Worm (Caenorhabditis elegans) whole organism, L3 larva: ENCODE measurements around the gene H38K22.7.

Source experiments
- R02D3.7 ChIP-seq: fragments of 150-350 bp; optimal IDR thresholded peaks from 2 replicates; lab custom pipeline; 2014; ENCODE audit warnings: missing biosample characterization, missing genetic modification characterization
- ZK546.5 ChIP-seq: sonication (generic microtip); optimal IDR thresholded peaks from 2 replicates; lab custom pipeline; 2017; ENCODE audit warnings: missing biosample characterization, missing genetic modification characterization
- aly-2 ChIP-seq: fragments of 150-350 bp; optimal IDR thresholded peaks from 2 replicates; lab custom pipeline; 2014; ENCODE audit warnings: missing biosample characterization, missing genetic modification characterization
- ama-1 ChIP-seq: fragments of 150-350 bp; optimal IDR thresholded peaks from 2 replicates; lab custom pipeline; 2018
- ceh-16 ChIP-seq: sonication (generic microtip); optimal IDR thresholded peaks from 2 replicates; lab custom pipeline; 2017; ENCODE audit warnings: missing biosample characterization, missing genetic modification characterization
- ceh-28 ChIP-seq: fragments of 150-350 bp; optimal IDR thresholded peaks from 2 replicates; lab custom pipeline; 2014; ENCODE audit warnings: missing biosample characterization, missing genetic modification reagents, missing genetic modification characterization
- ceh-82 ChIP-seq: fragments of 150-350 bp; optimal IDR thresholded peaks from 2 replicates; lab custom pipeline; 2014; ENCODE audit warnings: missing biosample characterization, missing genetic modification characterization
- elt-2 ChIP-seq: sonication (generic microtip); optimal IDR thresholded peaks from 2 replicates; lab custom pipeline; 2016; ENCODE audit warnings: missing genetic modification reagents, mild to moderate bottlenecking, missing genetic modification characterization, missing compliant biosample characterization
- fkh-2 ChIP-seq: fragments of 150-350 bp; optimal IDR thresholded peaks from 2 replicates; lab custom pipeline; 2014; ENCODE audit warnings: missing biosample characterization, missing genetic modification reagents, missing genetic modification characterization
- fos-1 ChIP-seq: fragments of 150-350 bp; optimal IDR thresholded peaks from 2 replicates; lab custom pipeline; 2014; ENCODE audit warnings: missing biosample characterization, missing genetic modification characterization
- hmg-11 ChIP-seq: sonication (generic microtip); optimal IDR thresholded peaks from 2 replicates; lab custom pipeline; 2016; ENCODE audit warnings: missing genetic modification characterization, missing compliant biosample characterization
- lin-15B ChIP-seq: fragments of 150-350 bp; optimal IDR thresholded peaks from 2 replicates; lab custom pipeline; 2014; ENCODE audit warnings: missing biosample characterization, missing genetic modification characterization
- mdl-1 ChIP-seq: fragments of 150-350 bp; optimal IDR thresholded peaks from 2 replicates; lab custom pipeline; 2014; ENCODE audit warnings: missing biosample characterization, missing genetic modification characterization
- nfya-1 ChIP-seq: sonication (generic microtip); optimal IDR thresholded peaks from 2 replicates; lab custom pipeline; 2017; ENCODE audit warnings: missing genetic modification characterization, mild to moderate bottlenecking, missing compliant biosample characterization, antibody characterized with exemption, moderate library complexity; ENCODE audit not compliant: insufficient read depth
- nhr-237 ChIP-seq: fragments of 150-350 bp; optimal IDR thresholded peaks from 2 replicates; lab custom pipeline; 2014; ENCODE audit warnings: missing biosample characterization, missing genetic modification characterization
- nhr-25 ChIP-seq: sonication (generic microtip); optimal IDR thresholded peaks from 2 replicates; lab custom pipeline; 2017; ENCODE audit warnings: missing biosample characterization, missing genetic modification characterization
- nhr-43 ChIP-seq: sonication (generic microtip); optimal IDR thresholded peaks from 2 replicates; lab custom pipeline; 2016; ENCODE audit warnings: mild to moderate bottlenecking, missing genetic modification characterization, missing compliant biosample characterization; ENCODE audit not compliant: poor library complexity, severe bottlenecking
- nhr-67 ChIP-seq: fragments of 150-350 bp; optimal IDR thresholded peaks from 2 replicates; lab custom pipeline; 2014; ENCODE audit warnings: missing biosample characterization, missing genetic modification characterization
- nhr-76 ChIP-seq: fragments of 150-350 bp; sonication (generic microtip); optimal IDR thresholded peaks from 5 replicates; lab custom pipeline; 2014; ENCODE audit warnings: missing biosample characterization, missing genetic modification characterization
- pha-4 ChIP-seq: fragments of 150-350 bp; optimal IDR thresholded peaks from 2 replicates; lab custom pipeline; 2014; ENCODE audit warnings: missing biosample characterization, missing genetic modification reagents, missing genetic modification characterization
- pqm-1 ChIP-seq: fragments of 150-350 bp; optimal IDR thresholded peaks from 2 replicates; lab custom pipeline; 2017; ENCODE audit warnings: missing biosample characterization, missing genetic modification characterization, inconsistent platforms
- sea-2 ChIP-seq: fragments of 150-350 bp; sonication (generic microtip); optimal IDR thresholded peaks from 4 replicates; lab custom pipeline; 2014; ENCODE audit warnings: missing biosample characterization, missing genetic modification reagents, missing genetic modification characterization
- tbx-2 ChIP-seq: sonication (generic microtip); optimal IDR thresholded peaks from 2 replicates; lab custom pipeline; 2016; ENCODE audit warnings: mild to moderate bottlenecking, missing genetic modification characterization, missing compliant biosample characterization
- unc-39 ChIP-seq: sonication (generic microtip); optimal IDR thresholded peaks from 4 replicates; lab custom pipeline; 2017; ENCODE audit warnings: missing biosample characterization, missing genetic modification characterization
- unc-62 ChIP-seq: fragments of 150-350 bp; sonication (generic microtip); optimal IDR thresholded peaks from 4 replicates; lab custom pipeline; 2014; ENCODE audit warnings: missing biosample characterization, missing genetic modification reagents, missing genetic modification characterization
- zag-1 ChIP-seq: fragments of 150-350 bp; optimal IDR thresholded peaks from 2 replicates; lab custom pipeline; 2014; ENCODE audit warnings: missing biosample characterization, missing genetic modification characterization

H38K22.7 gene

DNA sequence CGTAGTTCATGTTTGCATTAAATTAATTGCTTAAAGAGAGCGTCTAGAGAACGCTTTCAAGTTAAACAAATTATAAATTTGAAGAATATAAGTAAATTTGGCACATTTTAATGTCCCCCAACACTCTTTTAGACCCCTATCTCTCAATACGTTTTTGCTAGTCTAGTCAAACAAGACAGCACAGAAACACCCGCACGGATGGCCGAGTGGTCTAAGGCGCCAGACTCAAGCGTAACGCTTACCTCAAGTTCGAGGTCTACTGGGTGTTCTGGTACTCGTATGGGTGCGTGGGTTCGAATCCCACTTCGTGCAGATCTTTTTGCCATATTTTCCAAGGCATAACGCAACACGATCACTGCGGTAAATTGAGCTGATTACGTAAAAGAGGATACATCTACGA is 40.8 kb downstream of the H38K22.7 start:
- peak; percentile 24 for TF ChIP-seq elt-2 (tag; lab: Kevin White, UChicago)
- no peak for TF ChIP-seq aly-2 (tag; lab: Kevin White, UChicago)
- TF ChIP-seq nfya-1 (tag; lab: Kevin White, UChicago), result peak; percentile 31
- no peak for TF ChIP-seq lin-15B (tag; lab: Kevin White, UChicago)
- TF ChIP-seq nhr-25 (tag; lab: Kevin White, UChicago), result peak; percentile 10

- no peak for TF ChIP-seq ZK546.5 (tag; lab: Kevin White, UChicago)
- no peak for TF ChIP-seq nhr-25 (tag; lab: Kevin White, UChicago)
- TF ChIP-seq ceh-28 (tag; lab: Kevin White, UChicago), result no peak
- TF ChIP-seq mdl-1 (tag; lab: Kevin White, UChicago), result no peak
- no peak for TF ChIP-seq zag-1
- peak; percentile 10 for TF ChIP-seq pha-4 (tag; lab: Kevin White, UChicago)
- TF ChIP-seq nhr-76, result no peak
- peak; percentile 7 for TF ChIP-seq hmg-11 (tag; lab: Kevin White, UChicago)
- no peak for TF ChIP-seq unc-39
- TF ChIP-seq ceh-82 (tag; lab: Kevin White, UChicago), result no peak
These were observed 43.5 kb downstream of the H38K22.7 start, which contains the start of gene ckb-1 for ce11 chrIII:4364974-4365373. ckb-1 (plus strand) TSS chrIII:4365274.

DNA sequence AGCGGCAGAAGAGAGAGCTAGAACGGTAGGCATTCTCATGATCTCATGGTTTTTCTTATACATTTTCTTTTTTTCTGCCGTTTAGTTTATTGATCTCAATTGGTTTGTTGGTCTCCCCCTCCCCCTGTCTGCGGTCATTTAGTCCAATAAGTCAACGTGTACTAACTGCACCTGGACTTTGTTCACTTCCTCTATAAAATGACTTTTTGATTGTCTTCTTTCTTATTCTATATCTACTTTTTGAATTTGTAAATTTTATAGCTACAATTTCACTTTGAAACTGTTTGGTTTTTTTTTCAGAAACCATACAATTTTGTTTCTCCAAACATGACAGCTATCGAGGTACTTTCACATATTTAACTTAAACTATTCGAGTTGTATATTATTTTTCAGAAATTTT is 46.1 kb downstream of the H38K22.7 start, which contains the start of gene ckb-2:
TSS of gene ckb-2 (plus strand) at position 301 of the 400 bp plus-strand sequence.
- TF ChIP-seq ceh-16 (tag; lab: Kevin White, UChicago), result no peak
- TF ChIP-seq fkh-2, result no peak
- no peak for TF ChIP-seq pqm-1 (tag; lab: Kevin White, UChicago)
- no peak for TF ChIP-seq sea-2 (GFP tag; lab: Kevin White, UChicago)
- TF ChIP-seq nhr-67 (tag; lab: Kevin White, UChicago), result no peak
- TF ChIP-seq fos-1 (tag; lab: Kevin White, UChicago), result no peak
- no peak for TF ChIP-seq nhr-237 (tag; lab: Kevin White, UChicago)
- no peak for TF ChIP-seq R02D3.7 (tag; lab: Kevin White, UChicago)
- TF ChIP-seq nhr-25 (tag; lab: Kevin White, UChicago), result no peak
- no peak for TF ChIP-seq ama-1 (lab: Kevin White, UChicago)

DNA sequence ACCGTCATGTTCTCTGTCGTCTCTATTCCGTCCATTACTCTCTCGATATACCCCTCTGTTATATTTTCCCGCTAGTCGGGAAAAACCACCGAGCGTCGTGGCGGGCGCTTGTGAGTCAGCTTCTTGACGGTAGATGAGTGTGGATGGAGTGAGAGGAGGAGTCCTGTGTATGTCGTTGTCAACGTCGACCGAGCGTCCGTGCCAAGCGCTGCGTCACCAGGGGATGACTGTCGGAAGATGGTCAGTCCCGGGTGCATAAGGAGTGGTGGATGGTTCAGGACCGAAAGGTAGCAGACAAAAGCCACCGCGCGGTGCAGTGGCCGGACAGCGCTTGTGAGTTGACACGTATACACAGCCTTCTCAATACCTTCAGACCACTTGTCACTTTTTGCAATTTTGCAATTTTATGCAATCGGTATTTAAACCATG is 47.9 kb downstream of the H38K22.7 start:
- peak; percentile 40 for TF ChIP-seq nfya-1 (tag; lab: Kevin White, UChicago)
- peak; percentile 49 for TF ChIP-seq nhr-25 (tag; lab: Kevin White, UChicago)
- peak; percentile 34 for TF ChIP-seq elt-2 (tag; lab: Kevin White, UChicago)
- peak; percentile 17 for TF ChIP-seq nhr-43
- TF ChIP-seq hmg-11 (tag; lab: Kevin White, UChicago), result peak; percentile 83
- peak; percentile 44 for TF ChIP-seq tbx-2 (tag; lab: Kevin White, UChicago)
- peak; percentile 23 for TF ChIP-seq ceh-28 (tag; lab: Kevin White, UChicago)

DNA sequence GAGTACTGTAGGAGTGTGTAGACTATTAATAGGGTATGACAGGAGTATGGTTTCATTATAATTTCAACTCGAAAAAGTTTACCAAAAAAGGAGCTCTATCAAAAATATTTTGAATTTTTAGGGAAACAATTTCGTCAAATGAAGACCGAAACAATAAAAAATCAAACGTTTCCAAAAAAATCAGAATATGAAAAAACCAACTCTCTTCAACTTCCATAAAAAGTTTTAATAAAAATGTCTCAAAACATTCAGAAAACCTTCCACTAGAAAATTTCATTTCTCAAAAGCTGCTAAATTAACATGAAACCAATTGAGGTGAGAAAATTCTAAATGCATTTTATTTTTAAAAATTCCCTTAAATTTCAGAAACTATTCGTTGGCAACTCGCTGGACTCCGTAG is 49.1 kb downstream of the H38K22.7 start, which contains the start of gene ckb-3:
TSS of gene ckb-3 (plus strand) at position 301 of the 400 bp plus-strand sequence.
- TF ChIP-seq nhr-25 (tag; lab: Kevin White, UChicago), result no peak
- TF ChIP-seq unc-62 (GFP tag; lab: Kevin White, UChicago), result no peak
- TF ChIP-seq pha-4 (tag; lab: Kevin White, UChicago), result no peak
